Fruit fly (Drosophila melanogaster) whole organism, embryonic: ENCODE data around the gene CG31717.
A peak's percentile ranks its signal among the peaks of the same experiment; 100 is the strongest.

ENCODE experiments used
- Asciz ChIP-seq: fragments of 200-800 bp; sonication (Bioruptor generic); optimal IDR thresholded peaks from 2 replicates; lab custom pipeline; 2017; ENCODE audit warnings: missing biosample characterization, mild to moderate bottlenecking, missing genetic modification characterization, missing genetic modification reagents
- CG31388 ChIP-seq: fragments of 200-800 bp; sonication (Bioruptor generic); optimal IDR thresholded peaks from 2 replicates; lab custom pipeline; 2016; ENCODE audit warnings: missing biosample characterization, missing genetic modification characterization
- CG42726 ChIP-seq: fragments of 200-800 bp; sonication (Bioruptor generic); IDR thresholded peaks from 2 replicates; pipeline ENCODE4 v1.3.6; 2022; ENCODE audit warnings: missing biosample characterization, missing genetic modification characterization; ENCODE audit not compliant: partially characterized antibody
- CG6254 ChIP-seq: fragments of 200-800 bp; sonication (Bioruptor generic); optimal IDR thresholded peaks from 3 replicates; lab custom pipeline; 2017; ENCODE audit warnings: mild to moderate bottlenecking, missing biosample characterization, missing genetic modification reagents, missing genetic modification characterization
- CG8089 ChIP-seq: fragments of 200-800 bp; sonication (Bioruptor generic); optimal IDR thresholded peaks from 3 replicates; lab custom pipeline; 2016; ENCODE audit warnings: missing biosample characterization, missing genetic modification characterization
- CG9437 ChIP-seq: fragments of 200-800 bp; sonication (Bioruptor generic); optimal IDR thresholded peaks from 2 replicates; lab custom pipeline; 2018; ENCODE audit warnings: missing biosample characterization, mild to moderate bottlenecking, missing genetic modification characterization
- Chrac-16 ChIP-seq: fragments of 200-800 bp; sonication (Bioruptor generic); optimal IDR thresholded peaks from 3 replicates; lab custom pipeline; 2016; ENCODE audit warnings: missing biosample characterization, missing genetic modification characterization
- Drgx ChIP-seq: fragments of 200-800 bp; sonication (Bioruptor generic); IDR thresholded peaks from 2 replicates; pipeline ENCODE4 v1.3.6; 2022; ENCODE audit warnings: missing biosample characterization, missing genetic modification characterization
- Ets97D ChIP-seq: fragments of 200-800 bp; sonication (Bioruptor generic); optimal IDR thresholded peaks from 3 replicates; lab custom pipeline; 2016; ENCODE audit warnings: missing biosample characterization, missing genetic modification characterization
- Lpt ChIP-seq: fragments of >200 bp; optimal IDR thresholded peaks from 2 replicates; lab custom pipeline; 2018; ENCODE audit warnings: missing biosample characterization, missing genetic modification characterization
- Opbp ChIP-seq: fragments of 200-800 bp; sonication (Bioruptor generic); IDR thresholded peaks from 3 replicates; pipeline ENCODE4 v1.3.6; 2022; ENCODE audit warnings: missing biosample characterization, missing genetic modification characterization; ENCODE audit not compliant: partially characterized antibody
- danr ChIP-seq: fragments of 200-800 bp; sonication (Bioruptor generic); IDR thresholded peaks from 2 replicates; pipeline ENCODE4 v1.3.6; 2022; ENCODE audit warnings: missing biosample characterization, missing genetic modification characterization
- fd64A ChIP-seq: fragments of 200-800 bp; sonication (Bioruptor generic); optimal IDR thresholded peaks from 3 replicates; lab custom pipeline; 2018; ENCODE audit warnings: missing biosample characterization, mild to moderate bottlenecking, missing genetic modification characterization
- lola ChIP-seq, 3 experiments: fragments of >200 bp in 2 of 3; fragments of 200-800 bp in 1 of 3; sonication (Bioruptor generic) in 1 of 3; optimal IDR thresholded peaks; 2 replicates each; lab custom pipeline; 2017 to 2019; ENCODE audit warnings: missing biosample characterization in 3 of 3, missing genetic modification characterization in 3 of 3, mild to moderate bottlenecking in 1 of 3, moderate library complexity in 1 of 3
- mirr ChIP-seq: fragments of 200-800 bp; sonication (Bioruptor generic); optimal IDR thresholded peaks from 3 replicates; lab custom pipeline; 2018; ENCODE audit warnings: missing biosample characterization, mild to moderate bottlenecking, missing genetic modification characterization
- nau ChIP-seq: fragments of 200-800 bp; sonication (Bioruptor generic); optimal IDR thresholded peaks from 3 replicates; lab custom pipeline; 2017; ENCODE audit warnings: missing biosample characterization, mild to moderate bottlenecking, missing genetic modification characterization, missing genetic modification reagents
- pita ChIP-seq: fragments of 200-800 bp; sonication (Bioruptor generic); optimal IDR thresholded peaks from 2 replicates; lab custom pipeline; 2017; ENCODE audit warnings: missing biosample characterization, mild to moderate bottlenecking, missing genetic modification characterization
- slou ChIP-seq: fragments of 200-800 bp; sonication (Bioruptor generic); optimal IDR thresholded peaks from 3 replicates; lab custom pipeline; 2016; ENCODE audit warnings: missing biosample characterization, missing genetic modification characterization
- stc ChIP-seq: fragments of 200-800 bp; sonication (Bioruptor generic); IDR thresholded peaks from 2 replicates; pipeline ENCODE4 v1.3.6; 2022; ENCODE audit warnings: missing biosample characterization, missing genetic modification characterization
- tx ChIP-seq: fragments of 200-800 bp; sonication (Bioruptor generic); optimal IDR thresholded peaks from 2 replicates; lab custom pipeline; 2016; ENCODE audit warnings: missing biosample characterization, missing genetic modification characterization
- unpg ChIP-seq: fragments of 200-800 bp; sonication (Bioruptor generic); optimal IDR thresholded peaks from 3 replicates; lab custom pipeline; 2018; ENCODE audit warnings: missing biosample characterization, mild to moderate bottlenecking, missing genetic modification characterization, moderate library complexity

CG31717 gene

dm6 chr2L:10299810-10300147 is 49.2 kb downstream of the CG31717 start, which contains the start of gene CYLD (continued):
- TF ChIP-seq slou (peak; percentile 73), tx (GFP tag; lab: Kevin White, UChicago) (peak; percentile 25), Ets97D (peak; percentile 25), Opbp (no peak), danr (GFP tag; lab: Robert Waterston, UW) (no peak), lola (GFP tag; optimal IDR thresholded peaks at IDR 0.05; lab: Kevin White, UChicago) (peak in 1 of 3 experiments; percentile 56), Chrac-16 (GFP tag; lab: Kevin White, UChicago) (peak; percentile 60), pita (GFP tag; lab: Kevin White, UChicago) (no peak), Asciz (peak; percentile 46), Drgx (GFP tag; lab: Robert Waterston, UW) (peak; percentile 68), CG8089 (no peak), CG9437 (GFP tag; lab: Kevin White, UChicago) (peak; percentile 50), Lpt (GFP tag; lab: Kevin White, UChicago) (no peak), unpg (GFP tag; lab: Kevin White, UChicago) (peak; percentile 83), nau (no peak), mirr (GFP tag; lab: Kevin White, UChicago) (no peak), CG6254 (GFP tag; lab: Kevin White, UChicago) (peak; percentile 21), CG31388 (GFP tag; lab: Kevin White, UChicago) (peak; percentile 19), CG42726 (GFP tag; lab: Robert Waterston, UW) (no peak), fd64A (no peak), stc (peak; percentile 77)
